Worm (Caenorhabditis elegans) whole organism, L4 larva: ENCODE measurements around the gene ccm-3.

Experiments used
- F37D6.2 ChIP-seq: sonication (generic microtip); optimal IDR thresholded peaks from 2 replicates; lab custom pipeline; 2016; ENCODE audit warnings: mild to moderate bottlenecking, missing genetic modification characterization, missing compliant biosample characterization
- Y48G9A.11 ChIP-seq: fragments of 200-800 bp; sonication (Bioruptor generic); IDR thresholded peaks from 2 replicates; pipeline ENCODE4 v1.3.6; 2022; ENCODE audit warnings: missing genetic modification reagents, missing genetic modification characterization, missing compliant biosample characterization
- Y5F2A.4 ChIP-seq: fragments of 200-800 bp; sonication (Bioruptor generic); optimal IDR thresholded peaks from 2 replicates; lab custom pipeline; 2018; ENCODE audit warnings: mild to moderate bottlenecking, missing genetic modification characterization, missing compliant biosample characterization
- Y75B8A.6 ChIP-seq: fragments of 200-800 bp; sonication (Bioruptor generic); IDR thresholded peaks from 2 replicates; pipeline ENCODE4 v1.3.6; 2022; ENCODE audit warnings: missing genetic modification reagents, missing genetic modification characterization, missing compliant biosample characterization
- ZK337.2 ChIP-seq: fragments of 200-800 bp; sonication (Bioruptor generic); IDR thresholded peaks from 2 replicates; pipeline ENCODE4 v1.3.6; 2022; ENCODE audit warnings: missing genetic modification reagents, missing genetic modification characterization, missing compliant biosample characterization
- ZK546.5 ChIP-seq, 2 experiments: sonication (generic microtip); optimal IDR thresholded peaks; 2 replicates each; lab custom pipeline; 2017; ENCODE audit warnings: missing biosample characterization in 2 of 2, missing genetic modification characterization in 2 of 2
- aha-1 ChIP-seq: fragments of 150-350 bp; peaks from one replicate; lab custom pipeline; 2014; ENCODE audit warnings: missing biosample characterization, missing genetic modification characterization
- arid-1 ChIP-seq: fragments of 200-800 bp; sonication (Bioruptor generic); conservative IDR thresholded peaks from 2 replicates; pipeline ENCODE4 v1.3.6; 2022; ENCODE audit warnings: missing genetic modification reagents, missing genetic modification characterization, missing compliant biosample characterization
- ceh-32 ChIP-seq: sonication (generic microtip); optimal IDR thresholded peaks from 2 replicates; lab custom pipeline; 2016; ENCODE audit warnings: mild to moderate bottlenecking, missing genetic modification characterization, missing compliant biosample characterization; ENCODE audit not compliant: poor library complexity
- daf-12 ChIP-seq: fragments of 150-350 bp; optimal IDR thresholded peaks from 2 replicates; lab custom pipeline; 2014; ENCODE audit warnings: missing biosample characterization, missing genetic modification reagents, missing genetic modification characterization
- daf-16 ChIP-seq, 3 experiments: sonication (generic microtip); optimal IDR thresholded peaks; 2 replicates each; lab custom pipeline; 2016 to 2017; ENCODE audit warnings: missing genetic modification characterization in 3 of 3, missing genetic modification reagents in 3 of 3, mild to moderate bottlenecking in 2 of 3, missing compliant biosample characterization in 2 of 3, missing biosample characterization in 1 of 3, moderate library complexity in 1 of 3
- dmd-8 ChIP-seq: fragments of 200-800 bp; sonication (Bioruptor generic); IDR thresholded peaks from 2 replicates; pipeline ENCODE4 v1.3.6; 2022; ENCODE audit warnings: missing genetic modification characterization, missing compliant biosample characterization
- dve-1 ChIP-seq: sonication (generic microtip); optimal IDR thresholded peaks from 2 replicates; lab custom pipeline; 2017; ENCODE audit warnings: antibody characterized with exemption, mild to moderate bottlenecking, missing genetic modification characterization, missing compliant biosample characterization; ENCODE audit not compliant: insufficient read depth
- fkh-10 ChIP-seq: fragments of 150-350 bp; optimal IDR thresholded peaks from 2 replicates; lab custom pipeline; 2014; ENCODE audit warnings: missing biosample characterization, missing genetic modification reagents, missing genetic modification characterization
- hif-1 ChIP-seq, 2 experiments: sonication (generic microtip); optimal IDR thresholded peaks; 2 replicates each; lab custom pipeline; 2016 to 2017; ENCODE audit warnings: missing compliant biosample characterization in 2 of 2, missing genetic modification characterization in 2 of 2, missing genetic modification reagents in 2 of 2, missing genotype in 2 of 2, mild to moderate bottlenecking in 1 of 2
- lin-1 ChIP-seq: fragments of 200-800 bp; sonication (Bioruptor generic); IDR thresholded peaks from 2 replicates; pipeline ENCODE4 v1.3.6; 2022; ENCODE audit warnings: missing genetic modification reagents, missing genetic modification characterization, missing compliant biosample characterization
- lin-38 ChIP-seq: fragments of 200-800 bp; sonication (Bioruptor generic); IDR thresholded peaks from 2 replicates; pipeline ENCODE4 v1.3.6; 2022; ENCODE audit warnings: missing genetic modification reagents, missing genetic modification characterization, missing compliant biosample characterization
- lir-3 ChIP-seq: sonication (generic microtip); optimal IDR thresholded peaks from 2 replicates; lab custom pipeline; 2016; ENCODE audit warnings: mild to moderate bottlenecking, missing genetic modification characterization, missing compliant biosample characterization
- lsy-2 ChIP-seq, 2 experiments: fragments of 150-350 bp in 1 of 2; sonication (generic microtip) in 1 of 2; optimal IDR thresholded peaks; 2 replicates each; lab custom pipeline; 2014 to 2017; ENCODE audit warnings: missing biosample characterization in 2 of 2, missing genetic modification characterization in 2 of 2
- mep-1 ChIP-seq: fragments of 150-350 bp; sonication (generic microtip); optimal IDR thresholded peaks from 3 replicates; lab custom pipeline; 2014; ENCODE audit warnings: missing biosample characterization, missing genetic modification characterization
- mes-2 ChIP-seq: sonication (generic microtip); optimal IDR thresholded peaks from 2 replicates; lab custom pipeline; 2016; ENCODE audit warnings: missing genotype, mild to moderate bottlenecking, missing genetic modification characterization, missing compliant biosample characterization; ENCODE audit not compliant: poor library complexity, severe bottlenecking
- mxl-3 ChIP-seq: fragments of 200-800 bp; sonication (Bioruptor generic); optimal IDR thresholded peaks from 2 replicates; lab custom pipeline; 2018; ENCODE audit warnings: mild to moderate bottlenecking, missing genetic modification characterization, missing compliant biosample characterization
- nhr-10 ChIP-seq: fragments of 150-350 bp; optimal IDR thresholded peaks from 2 replicates; lab custom pipeline; 2014; ENCODE audit warnings: missing biosample characterization, missing genetic modification characterization
- nhr-237 ChIP-seq: sonication (generic microtip); optimal IDR thresholded peaks from 2 replicates; lab custom pipeline; 2017; ENCODE audit warnings: missing biosample characterization, missing genetic modification characterization
- nhr-6 ChIP-seq: fragments of 150-350 bp; optimal IDR thresholded peaks from 2 replicates; lab custom pipeline; 2014; ENCODE audit warnings: missing biosample characterization, missing genetic modification characterization
- nhr-76 ChIP-seq: fragments of 150-350 bp; optimal IDR thresholded peaks from 2 replicates; lab custom pipeline; 2014; ENCODE audit warnings: missing biosample characterization, missing genetic modification characterization
- nhr-77 ChIP-seq: fragments of 150-350 bp; optimal IDR thresholded peaks from 2 replicates; lab custom pipeline; 2014; ENCODE audit warnings: missing biosample characterization, missing genetic modification characterization
- saeg-2 ChIP-seq: fragments of 200-800 bp; sonication (Bioruptor generic); IDR thresholded peaks from 2 replicates; pipeline ENCODE4 v1.3.6; 2022; ENCODE audit warnings: missing genetic modification reagents, missing genetic modification characterization, missing compliant biosample characterization
- sdz-12 ChIP-seq: fragments of 200-800 bp; sonication (Bioruptor generic); optimal IDR thresholded peaks from 2 replicates; lab custom pipeline; 2018; ENCODE audit warnings: mild to moderate bottlenecking, missing genetic modification characterization, missing compliant biosample characterization
- skn-1 ChIP-seq: fragments of 150-350 bp; optimal IDR thresholded peaks from 2 replicates; lab custom pipeline; 2014; ENCODE audit warnings: missing biosample characterization, missing genetic modification characterization
- snpc-4 ChIP-seq: fragments of 150-350 bp; optimal IDR thresholded peaks from 2 replicates; lab custom pipeline; 2014; ENCODE audit warnings: missing biosample characterization, missing genetic modification characterization
- tag-97 ChIP-seq: fragments of 200-800 bp; sonication (Bioruptor generic); IDR thresholded peaks from 2 replicates; pipeline ENCODE4 v1.3.6; 2022; ENCODE audit warnings: missing genetic modification characterization, missing compliant biosample characterization
- tra-1 ChIP-seq: fragments of 200-800 bp; sonication (Bioruptor generic); IDR thresholded peaks from 2 replicates; pipeline ENCODE4 v1.3.6; 2022; ENCODE audit warnings: missing genetic modification reagents, missing genetic modification characterization, missing compliant biosample characterization
- unc-62 ChIP-seq, 3 experiments: fragments of 150-350 bp in 1 of 3; sonication (generic microtip); optimal IDR thresholded peaks in 2 of 3; peaks in 1 of 3; 1 replicate in 1 of 3; 2 replicates in 2 of 3; lab custom pipeline; 2014 to 2017; ENCODE audit warnings: missing biosample characterization in 3 of 3, missing genetic modification characterization in 3 of 3, missing genetic modification reagents in 3 of 3, missing genotype in 1 of 3
- ztf-7 ChIP-seq: fragments of 150-350 bp; optimal IDR thresholded peaks from 2 replicates; lab custom pipeline; 2014; ENCODE audit warnings: missing biosample characterization, missing genetic modification characterization

The ccm-3 gene

ce11 chrII:10627086-10627485 is 20.0 kb upstream of the ccm-3 start (continued):
- TF ChIP-seq Y48G9A.11 (GFP tag; lab: Robert Waterston, UW) (no peak), tra-1 (GFP tag; lab: Robert Waterston, UW) (no peak), snpc-4 (tag; lab: Kevin White, UChicago) (no peak), lin-38 (no peak), nhr-77 (tag; lab: Kevin White, UChicago) (no peak), Y5F2A.4 (GFP tag; lab: Kevin White, UChicago) (no peak), daf-16 (GFP tag; optimal IDR thresholded peaks at IDR 0.05; lab: Kevin White, UChicago) (no peak), daf-16 (tag; optimal IDR thresholded peaks at IDR 0.05; lab: Kevin White, UChicago) (peak; percentile 53), mxl-3 (GFP tag; lab: Kevin White, UChicago) (no peak), tag-97 (no peak), dve-1 (tag; lab: Kevin White, UChicago) (peak; percentile 32), mep-1 (tag; lab: Kevin White, UChicago) (no peak), daf-12 (no peak)
- TF ChIP-seq, all 104 proteins: peak for 7

DNA sequence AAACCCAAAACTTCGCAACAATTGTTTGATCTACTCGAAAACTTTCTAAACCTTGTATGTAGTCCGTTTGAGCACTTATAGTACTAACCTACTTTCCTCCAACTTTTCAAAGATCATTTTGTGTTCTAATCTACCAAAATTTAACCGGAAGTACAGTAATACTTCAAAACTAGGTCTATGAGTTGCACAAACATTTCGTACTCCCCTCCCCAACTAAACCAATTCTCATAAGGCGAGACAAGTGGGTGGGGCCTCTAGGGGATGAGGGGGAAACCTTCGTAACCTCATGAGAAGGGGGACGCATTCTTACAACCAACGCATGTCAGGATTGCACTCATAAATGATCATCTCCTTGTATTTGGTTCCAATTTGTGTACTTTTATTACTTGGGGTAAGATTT is 14.9 kb upstream of the ccm-3 start, which contains the start of gene cutl-9:
Gene cutl-9, plus strand, starts transcription at position 301 of the 400 bp plus-strand sequence.
- TF ChIP-seq sdz-12 (no peak), ZK546.5 (tag; optimal IDR thresholded peaks at IDR 0.05; lab: Kevin White, UChicago) (no peak), ZK337.2 (GFP tag; lab: Robert Waterston, UW) (no peak), mes-2 (no peak), nhr-76 (tag; lab: Kevin White, UChicago) (no peak), hif-1 (tag; optimal IDR thresholded peaks at IDR 0.05; lab: Kevin White, UChicago) (no peak), nhr-6 (tag; lab: Kevin White, UChicago) (no peak), nhr-10 (no peak), lin-1 (GFP tag; lab: Robert Waterston, UW) (no peak), aha-1 (no peak), lsy-2 (tag; optimal IDR thresholded peaks at IDR 0.05; lab: Kevin White, UChicago) (no peak), saeg-2 (GFP tag; lab: Robert Waterston, UW) (no peak), ceh-32 (tag; lab: Kevin White, UChicago) (no peak), Y75B8A.6 (GFP tag; lab: Robert Waterston, UW) (no peak), skn-1 (tag; lab: Kevin White, UChicago) (no peak), F37D6.2 (tag; lab: Kevin White, UChicago) (no peak), mxl-3 (GFP tag; lab: Kevin White, UChicago) (no peak)

DNA sequence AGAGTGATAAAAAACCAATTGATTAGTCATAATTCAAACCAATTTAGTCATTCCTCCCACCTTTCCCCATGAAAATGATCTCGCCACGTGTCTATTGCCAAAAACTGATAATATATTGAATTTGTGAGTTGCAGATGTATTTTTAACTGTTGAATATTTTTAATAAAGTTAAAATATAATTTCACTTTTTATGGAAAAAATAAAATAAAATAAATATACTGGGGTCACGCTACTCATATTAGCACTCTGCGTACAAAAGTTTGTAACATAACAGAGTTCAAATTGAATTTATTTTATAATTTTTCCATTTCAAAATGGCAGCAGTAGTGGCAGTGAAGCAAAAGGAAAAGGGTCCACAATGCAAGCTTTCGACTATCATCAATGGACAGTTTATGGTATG is 11.1 kb upstream of the ccm-3 start, which contains the start of gene C14A4.13:
Gene C14A4.13, plus strand, starts transcription at position 301 of the 400 bp plus-strand sequence.
- no peak for TF ChIP-seq dmd-8 (GFP tag; lab: Robert Waterston, UW)
- no peak for TF ChIP-seq Y5F2A.4 (GFP tag; lab: Kevin White, UChicago)
- TF ChIP-seq aha-1 = peak; percentile 48
- TF ChIP-seq fkh-10 = no peak
- no peak for TF ChIP-seq nhr-237 (tag; lab: Kevin White, UChicago)

- TF ChIP-seq arid-1 (GFP tag; lab: Robert Waterston, UW) (no peak), lir-3 (tag; lab: Kevin White, UChicago) (no peak), aha-1 (peak; percentile 54)
Observed at ce11 chrII:10612743-10613142, 5.7 kb upstream of the ccm-3 start, which contains the start of gene C14A4.12. Gene C14A4.12 (plus strand): TSS chrII:10613043.

ce11 chrII:10608821-10609220 is 1.7 kb upstream of the ccm-3 start:
- TF ChIP-seq unc-62 (GFP tag; optimal IDR thresholded peaks at IDR 0.05 in 1 of 2; lab: Kevin White, UChicago) (peak in 1 of 2 experiments; percentile 95), unc-62 (tag; optimal IDR thresholded peaks at IDR 0.05; lab: Kevin White, UChicago) (no peak), ztf-7 (tag; lab: Kevin White, UChicago) (no peak)
- TF ChIP-seq, all 104 proteins: peak for 1
